Fruit fly (Drosophila melanogaster) S2 (cell line): ENCODE results near the gene CG43439.

ENCODE experiments used
- CG8478 ChIP-seq: fragments of >200 bp; optimal IDR thresholded peaks from 2 replicates; lab custom pipeline; 2018
- CTCF ChIP-seq, 2 experiments: fragments of >200 bp; optimal IDR thresholded peaks; 2 replicates each; lab custom pipeline; 2018

Gene CG43439

dm6 chr3L:6984486-6984885, at the start of gene CG43439, which contains the start of gene CG32388:
Gene CG43439, minus strand, starts transcription at chr3L:6984586.
Gene CG32388, minus strand, starts transcription at chr3L:6984586.
- TF ChIP-seq CTCF (optimal IDR thresholded peaks at IDR 0.05; lab: Kevin White, UChicago) (no peak), CG8478 (lab: Kevin White, UChicago) (no peak)

- TF ChIP-seq CTCF (optimal IDR thresholded peaks at IDR 0.05; lab: Kevin White, UChicago): no peak
- no peak for TF ChIP-seq CG8478 (lab: Kevin White, UChicago)
These were observed 42.3 kb upstream of the CG43439 start, which contains the start of gene CG17744 for dm6 chr3L:7026694-7027093. Gene CG17744, minus strand, starts transcription at chr3L:7026794.

dm6 chr3L:7013568-7014305, 29.4 kb upstream of the CG43439 start:
- peak; percentile 30 to 48 for TF ChIP-seq CTCF (optimal IDR thresholded peaks at IDR 0.05; lab: Kevin White, UChicago)
- no peak for TF ChIP-seq CG8478 (lab: Kevin White, UChicago)

dm6 chr3L:7012271-7012670, 27.9 kb upstream of the CG43439 start:
- TF ChIP-seq CTCF (optimal IDR thresholded peaks at IDR 0.05; lab: Kevin White, UChicago) (no peak), CG8478 (lab: Kevin White, UChicago) (no peak)

- TF ChIP-seq CTCF (optimal IDR thresholded peaks at IDR 0.05; lab: Kevin White, UChicago) (no peak), CG8478 (lab: Kevin White, UChicago) (no peak)
These were observed 25.5 kb upstream of the CG43439 start for dm6 chr3L:7009886-7010285.

- no peak for TF ChIP-seq CTCF (optimal IDR thresholded peaks at IDR 0.05; lab: Kevin White, UChicago)
- no peak for TF ChIP-seq CG8478 (lab: Kevin White, UChicago)
These were observed 25.0 kb upstream of the CG43439 start for dm6 chr3L:7009411-7009810.

- TF ChIP-seq CG8478 (lab: Kevin White, UChicago): no peak
- TF ChIP-seq CTCF (optimal IDR thresholded peaks at IDR 0.05; lab: Kevin White, UChicago): no peak
These were observed 24.0 kb upstream of the CG43439 start for dm6 chr3L:7008351-7008750.

dm6 chr3L:7006421-7006820, 22.0 kb upstream of the CG43439 start:
- TF ChIP-seq CG8478 (lab: Kevin White, UChicago): no peak
- no peak for TF ChIP-seq CTCF (optimal IDR thresholded peaks at IDR 0.05; lab: Kevin White, UChicago)

- TF ChIP-seq CG8478 (lab: Kevin White, UChicago) (no peak), CTCF (optimal IDR thresholded peaks at IDR 0.05; lab: Kevin White, UChicago) (no peak)
These were observed 18.7 kb upstream of the CG43439 start for dm6 chr3L:7003132-7003531.

dm6 chr3L:7002355-7002754, 18.0 kb upstream of the CG43439 start:
- TF ChIP-seq CTCF (optimal IDR thresholded peaks at IDR 0.05; lab: Kevin White, UChicago) (no peak), CG8478 (lab: Kevin White, UChicago) (no peak)

dm6 chr3L:7001855-7002254, 17.5 kb upstream of the CG43439 start:
- TF ChIP-seq CG8478 (lab: Kevin White, UChicago): no peak
- no peak for TF ChIP-seq CTCF (optimal IDR thresholded peaks at IDR 0.05; lab: Kevin White, UChicago)

- TF ChIP-seq CG8478 (lab: Kevin White, UChicago) (no peak), CTCF (optimal IDR thresholded peaks at IDR 0.05; lab: Kevin White, UChicago) (no peak)
These were observed 15.6 kb upstream of the CG43439 start for dm6 chr3L:6999993-7000392.

dm6 chr3L:6998692-6999091, 14.3 kb upstream of the CG43439 start, which contains the start of gene Mp:
Gene Mp, plus strand, starts transcription at chr3L:6998843.
- TF ChIP-seq CG8478 (lab: Kevin White, UChicago) (no peak), CTCF (optimal IDR thresholded peaks at IDR 0.05; lab: Kevin White, UChicago) (no peak)

dm6 chr3L:6997410-6997809, 13.0 kb upstream of the CG43439 start:
- TF ChIP-seq CTCF (optimal IDR thresholded peaks at IDR 0.05; lab: Kevin White, UChicago): no peak
- no peak for TF ChIP-seq CG8478 (lab: Kevin White, UChicago)

dm6 chr3L:6996907-6997306, 12.5 kb upstream of the CG43439 start:
- TF ChIP-seq CG8478 (lab: Kevin White, UChicago) (no peak), CTCF (optimal IDR thresholded peaks at IDR 0.05; lab: Kevin White, UChicago) (no peak)

- TF ChIP-seq CG8478 (lab: Kevin White, UChicago): no peak
- peak; percentile 81 to 86 for TF ChIP-seq CTCF (optimal IDR thresholded peaks at IDR 0.05; lab: Kevin White, UChicago)
These were observed 11.0 kb upstream of the CG43439 start for dm6 chr3L:6995364-6995749.
